Fruit fly (Drosophila melanogaster) S2 (cell line): ENCODE results near the gene Cyp4ac2.

ENCODE experiments used
- CG8478 ChIP-seq: fragments of >200 bp; optimal IDR thresholded peaks from 2 replicates; lab custom pipeline; 2018
- CTCF ChIP-seq, 2 experiments: fragments of >200 bp; optimal IDR thresholded peaks; 2 replicates each; lab custom pipeline; 2018

Gene Cyp4ac2

DNA sequence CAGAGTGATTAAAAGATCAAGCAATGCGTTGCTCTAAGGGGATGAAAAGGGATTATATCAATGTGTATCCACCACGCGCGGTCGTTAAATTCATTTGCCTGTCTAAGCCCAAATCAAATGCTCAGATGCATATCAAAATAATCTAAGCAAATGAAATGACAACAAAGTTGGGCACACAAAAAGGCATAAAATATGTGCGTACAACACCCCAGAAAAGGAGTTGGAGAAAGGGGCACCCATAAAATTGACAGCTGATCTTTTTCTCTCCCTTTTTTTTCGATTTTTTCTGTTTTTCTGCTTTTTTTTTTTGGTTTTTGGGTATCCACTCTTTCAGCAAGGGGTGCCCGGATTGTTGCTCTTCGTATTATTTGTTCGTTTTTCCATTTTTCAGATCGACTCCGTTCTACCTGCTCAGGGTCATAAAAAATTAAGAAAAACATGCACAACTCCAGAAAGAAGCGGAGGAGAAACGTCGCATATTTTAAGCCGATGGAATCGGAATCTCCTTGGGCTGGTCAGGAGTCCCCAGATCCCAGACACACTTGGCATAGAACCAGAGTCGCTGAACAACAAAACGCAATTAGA is 31.4 kb upstream of the Cyp4ac2 start:
- TF ChIP-seq CG8478 (lab: Kevin White, UChicago) (no peak), CTCF (optimal IDR thresholded peaks at IDR 0.05; lab: Kevin White, UChicago) (no peak)

DNA sequence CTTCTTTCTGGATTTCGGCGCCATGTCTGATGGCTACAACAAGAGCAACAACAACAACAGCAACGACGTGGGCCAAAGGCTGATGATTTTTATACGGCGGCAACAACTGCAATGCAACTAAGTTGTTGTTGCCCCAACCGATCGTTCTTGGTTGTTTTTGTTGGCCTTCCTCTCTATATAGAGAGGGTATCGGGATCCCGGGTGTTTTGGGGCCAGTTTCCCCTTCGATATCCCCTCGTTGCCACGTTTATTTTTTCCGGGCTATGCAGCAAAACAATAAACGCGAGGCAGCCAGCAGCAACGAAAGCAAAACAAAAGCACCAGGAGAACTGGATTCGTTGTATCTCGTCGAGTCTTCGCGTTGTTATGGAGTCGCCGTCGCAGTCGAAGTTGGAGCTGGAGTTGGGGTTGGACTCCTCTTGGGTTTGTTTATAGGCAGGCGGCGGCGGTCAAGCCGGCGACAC is 29.8 kb upstream of the Cyp4ac2 start:
- TF ChIP-seq CG8478 (lab: Kevin White, UChicago) (no peak), CTCF (optimal IDR thresholded peaks at IDR 0.05; lab: Kevin White, UChicago) (no peak)

DNA sequence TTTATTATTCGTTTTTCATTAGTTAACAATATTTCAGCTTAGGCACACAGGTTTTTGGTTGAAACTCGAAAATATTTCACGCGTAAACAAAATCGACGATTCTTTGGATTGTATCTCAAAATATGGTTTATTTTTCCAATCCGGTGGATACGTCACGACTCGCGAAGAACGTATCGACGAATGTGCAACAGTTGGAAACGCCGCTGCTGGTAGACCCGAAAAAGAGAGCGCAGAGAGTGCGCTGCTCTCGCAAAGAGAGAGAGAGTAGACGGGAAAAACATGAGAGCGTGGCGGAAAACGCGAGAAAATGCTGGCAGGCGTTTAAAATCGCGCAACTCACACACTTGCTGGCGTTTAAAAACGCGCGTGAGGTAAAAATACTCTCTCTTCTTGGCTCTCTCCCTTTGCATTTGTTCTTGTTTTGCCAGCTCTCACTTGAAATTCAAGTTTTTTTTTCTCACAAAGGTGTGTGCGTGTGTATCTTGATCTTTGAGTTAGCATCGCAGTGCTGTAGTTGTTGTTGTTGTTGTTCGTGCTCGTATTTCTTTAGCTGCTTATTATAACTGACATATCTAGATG is 28.9 kb upstream of the Cyp4ac2 start:
- TF ChIP-seq CG8478 (lab: Kevin White, UChicago) (no peak), CTCF (optimal IDR thresholded peaks at IDR 0.05; lab: Kevin White, UChicago) (no peak)

DNA sequence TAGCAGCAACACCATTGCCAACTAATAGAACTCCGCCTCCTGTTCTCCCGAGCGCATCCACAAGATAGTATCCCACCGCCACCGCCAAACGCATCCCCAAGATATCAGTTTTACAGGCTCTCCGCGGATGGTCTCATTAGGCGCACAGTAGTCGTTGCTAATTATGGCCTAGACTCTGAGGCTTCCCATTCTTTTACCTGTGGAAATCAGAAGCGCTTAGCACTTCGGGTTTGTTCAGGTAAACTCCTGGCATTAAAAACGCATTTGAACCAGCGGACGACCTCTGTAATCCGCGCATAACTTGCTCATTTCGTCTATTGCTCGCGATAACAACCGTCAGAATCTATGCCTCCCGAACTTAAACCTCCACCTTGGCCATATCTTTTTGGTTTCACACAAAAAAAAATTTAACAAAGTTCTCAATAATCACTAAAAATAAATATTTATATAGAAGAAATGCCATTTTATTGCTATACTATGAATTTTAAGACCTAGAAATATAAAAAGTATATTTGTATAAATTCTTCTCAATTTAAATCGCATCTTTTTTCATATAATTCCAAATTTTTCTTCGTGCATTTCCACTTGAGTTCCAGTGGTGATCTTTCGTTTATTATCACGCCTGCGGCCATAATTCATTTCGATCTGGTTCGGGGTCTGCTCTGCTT is 28.2 kb upstream of the Cyp4ac2 start:
- TF ChIP-seq CTCF (optimal IDR thresholded peaks at IDR 0.05; lab: Kevin White, UChicago) (no peak), CG8478 (lab: Kevin White, UChicago) (no peak)

DNA sequence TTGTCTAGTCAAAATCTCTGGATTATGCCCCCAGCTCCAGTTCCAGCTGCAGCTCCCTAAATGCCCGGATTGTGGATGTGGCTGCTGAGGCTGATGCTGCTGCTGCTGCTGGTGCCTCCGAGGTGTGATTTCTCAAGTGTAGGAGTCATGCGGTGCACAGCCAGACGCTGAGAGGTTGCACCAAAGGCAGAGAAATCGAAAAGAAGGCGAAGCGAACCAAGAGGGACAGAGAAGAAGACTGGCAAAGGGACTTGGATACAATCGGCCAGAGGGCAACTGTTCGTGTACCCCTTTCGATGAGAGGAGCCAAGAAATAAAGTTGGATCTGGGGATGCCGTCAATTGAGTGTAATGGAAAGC is 27.6 kb upstream of the Cyp4ac2 start:
- no peak for TF ChIP-seq CG8478 (lab: Kevin White, UChicago)
- no peak for TF ChIP-seq CTCF (optimal IDR thresholded peaks at IDR 0.05; lab: Kevin White, UChicago)

DNA sequence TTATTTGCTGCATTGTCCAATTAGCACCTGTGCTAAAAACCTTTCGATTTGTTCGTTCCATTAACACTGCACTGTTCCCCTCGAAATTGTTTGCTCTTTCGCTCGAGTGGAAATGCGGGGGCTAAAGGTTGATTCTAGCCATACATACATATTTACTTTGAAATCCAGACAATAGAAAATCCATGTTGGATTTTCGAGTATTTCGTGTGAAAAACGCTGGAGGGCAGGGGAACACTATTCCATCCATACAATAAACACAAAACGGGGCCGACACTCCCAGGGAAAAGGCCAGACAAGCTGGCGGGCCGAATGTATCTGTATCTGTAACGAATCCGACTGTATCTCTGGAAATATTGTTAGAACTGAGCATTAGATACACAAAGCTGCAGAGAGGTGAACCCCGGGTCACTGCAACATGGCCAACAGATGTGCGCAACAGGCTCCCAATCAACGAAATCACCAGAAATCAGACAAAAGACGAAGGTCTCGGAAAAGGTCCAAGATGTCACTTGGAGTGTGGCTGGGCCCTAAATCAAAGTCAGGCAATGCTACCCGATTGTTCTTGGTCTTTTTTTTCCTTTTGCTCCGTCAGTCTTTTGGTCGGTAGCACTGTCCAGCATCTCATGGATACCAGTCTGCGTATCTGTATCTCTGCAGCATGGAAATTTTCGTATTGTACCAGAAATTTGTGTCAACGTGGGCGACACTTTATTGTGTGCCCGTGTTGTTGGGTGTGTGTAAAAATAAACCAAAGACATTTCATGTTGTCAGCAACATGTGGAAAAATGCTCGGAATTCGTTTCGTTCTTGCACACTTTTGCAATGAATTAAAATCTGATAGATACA is 26.5 kb upstream of the Cyp4ac2 start:
- TF ChIP-seq CTCF (optimal IDR thresholded peaks at IDR 0.05; lab: Kevin White, UChicago) (no peak), CG8478 (lab: Kevin White, UChicago) (no peak)

DNA sequence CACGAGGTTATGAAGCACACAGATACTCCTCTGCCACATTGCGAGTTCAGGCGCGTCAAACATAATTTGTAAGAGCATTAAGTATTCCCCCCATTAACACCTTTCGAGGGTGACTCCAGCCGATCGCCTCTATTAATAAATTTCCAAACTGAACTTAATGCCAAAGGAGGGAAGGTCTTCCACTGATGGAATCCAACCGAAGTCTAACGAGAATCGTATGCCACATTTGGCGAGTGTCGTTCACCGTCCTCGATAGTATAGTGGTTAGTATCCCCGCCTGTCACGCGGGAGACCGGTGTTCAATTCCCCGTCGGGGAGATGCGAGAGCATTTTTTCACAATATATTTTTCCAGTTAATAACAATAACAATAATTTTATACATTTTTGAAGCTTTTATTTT is 25.7 kb upstream of the Cyp4ac2 start:
- no peak for TF ChIP-seq CTCF (optimal IDR thresholded peaks at IDR 0.05; lab: Kevin White, UChicago)

DNA sequence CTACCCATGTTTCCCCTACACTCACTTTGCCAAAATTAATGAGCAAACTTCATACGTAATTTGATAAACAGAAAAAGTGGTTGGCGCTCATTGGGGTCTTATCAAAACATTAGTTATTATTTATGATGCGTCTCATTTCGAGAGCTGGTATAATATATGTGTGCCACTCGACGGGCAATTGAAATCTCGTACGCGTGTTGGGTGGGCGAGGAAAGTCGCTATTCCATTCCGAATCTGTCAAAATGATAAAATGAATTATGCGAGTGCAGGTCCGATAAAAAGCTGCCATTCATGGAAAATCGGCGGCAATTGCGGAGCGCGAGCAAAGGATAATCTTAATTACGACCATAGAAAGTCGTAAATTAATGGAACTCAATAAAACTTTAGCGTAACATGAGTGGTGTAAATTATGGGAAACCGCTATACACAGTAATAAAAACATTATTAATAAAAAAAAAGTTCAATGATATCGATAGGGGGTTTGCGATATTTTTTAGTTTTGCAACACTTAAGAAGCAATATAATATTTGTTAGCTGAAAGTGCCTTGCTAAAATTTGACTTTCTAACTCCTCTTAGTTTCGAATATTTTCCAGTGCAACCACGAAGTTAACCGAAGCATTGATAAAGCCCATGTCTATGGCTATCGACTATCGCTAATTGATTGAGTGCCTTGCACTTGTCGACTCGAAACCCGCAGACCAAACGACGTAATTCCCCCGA is 23.8 kb upstream of the Cyp4ac2 start:
- TF ChIP-seq CTCF (optimal IDR thresholded peaks at IDR 0.05; lab: Kevin White, UChicago) (no peak), CG8478 (lab: Kevin White, UChicago) (no peak)

DNA sequence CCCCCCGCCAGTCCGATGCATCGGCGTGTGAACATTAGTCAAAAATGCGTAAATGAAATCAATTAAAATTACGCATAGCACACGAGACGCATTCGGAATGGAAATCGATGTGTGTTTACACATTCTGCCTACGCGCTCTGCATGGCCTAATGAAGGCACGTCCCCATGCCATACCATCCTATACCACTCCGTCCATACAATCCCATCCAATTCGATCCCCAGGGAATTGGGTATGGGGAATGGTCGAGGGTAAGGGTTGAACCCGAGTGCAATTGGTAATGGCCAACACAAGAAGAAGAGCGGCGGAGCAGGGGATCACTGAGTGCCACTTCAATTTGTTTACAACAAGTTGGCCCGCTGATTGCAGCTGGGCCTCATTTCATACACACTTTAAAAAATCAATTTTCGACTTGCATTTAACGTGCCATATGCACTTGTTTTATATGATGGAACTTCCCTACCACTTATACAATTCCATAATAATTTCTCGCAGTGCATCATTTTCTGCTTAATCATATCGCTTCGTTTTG is 20.8 kb upstream of the Cyp4ac2 start:
- TF ChIP-seq CTCF (optimal IDR thresholded peaks at IDR 0.05; lab: Kevin White, UChicago) (no peak), CG8478 (lab: Kevin White, UChicago) (no peak)

DNA sequence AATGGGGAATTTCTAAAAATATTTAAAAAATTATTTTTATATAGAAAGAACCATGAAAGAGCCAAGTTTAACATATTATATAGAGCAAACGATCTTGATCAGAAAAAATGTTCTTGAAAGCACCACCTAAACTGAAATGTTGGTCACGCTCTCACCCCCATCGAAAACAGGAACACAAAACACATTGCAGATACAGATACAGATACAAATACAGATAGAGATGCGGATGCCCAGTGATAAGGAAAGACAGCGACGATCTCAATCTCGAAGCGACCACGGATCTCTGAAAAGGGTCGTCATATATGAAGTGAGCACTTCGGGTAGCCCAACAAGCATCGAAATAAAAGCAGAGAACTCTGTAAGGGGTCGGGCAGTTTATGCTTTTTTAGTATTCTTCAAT is 18.8 kb upstream of the Cyp4ac2 start:
- no peak for TF ChIP-seq CTCF (optimal IDR thresholded peaks at IDR 0.05; lab: Kevin White, UChicago)
- TF ChIP-seq CG8478 (lab: Kevin White, UChicago): no peak

DNA sequence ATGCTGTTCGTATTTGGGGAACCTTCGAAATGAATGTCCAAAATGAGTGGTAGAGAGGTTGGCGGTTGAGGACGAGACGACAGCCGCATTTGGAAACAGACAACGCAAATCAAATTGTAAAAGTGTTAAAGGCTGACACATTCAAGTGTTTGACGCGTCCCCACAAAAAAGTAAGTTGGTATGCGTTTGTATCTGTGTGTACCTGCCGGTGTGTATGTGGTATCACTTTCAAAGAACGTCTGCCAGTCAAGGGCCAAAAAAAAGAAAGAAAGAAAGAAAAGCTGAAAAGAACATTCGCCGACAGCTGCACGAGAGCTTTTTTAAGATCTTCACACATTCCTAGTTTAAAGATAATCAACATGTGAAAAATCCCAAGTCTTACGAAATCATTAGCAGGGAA is 18.4 kb upstream of the Cyp4ac2 start:
- TF ChIP-seq CG8478 (lab: Kevin White, UChicago) (no peak), CTCF (optimal IDR thresholded peaks at IDR 0.05; lab: Kevin White, UChicago) (no peak)

DNA sequence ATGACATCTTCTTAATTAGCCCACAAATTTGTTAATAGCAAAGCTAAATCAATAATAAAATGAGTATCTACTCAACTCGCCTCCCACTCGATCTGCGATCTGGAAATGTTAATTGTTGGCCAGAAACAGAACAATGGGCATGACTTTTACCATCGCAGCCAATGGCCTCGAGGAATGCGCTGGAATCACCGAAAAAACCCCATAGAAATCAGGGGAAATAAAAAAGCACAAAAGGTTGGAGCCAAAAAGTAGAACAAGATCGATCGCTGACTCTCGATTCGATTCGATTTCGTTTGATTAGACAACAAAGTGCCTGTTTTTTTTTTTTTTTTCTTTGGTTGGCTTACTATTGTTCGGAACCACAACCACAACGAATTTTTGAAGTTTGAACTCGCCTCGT is 17.6 kb upstream of the Cyp4ac2 start:
- no peak for TF ChIP-seq CTCF (optimal IDR thresholded peaks at IDR 0.05; lab: Kevin White, UChicago)
- TF ChIP-seq CG8478 (lab: Kevin White, UChicago): no peak

DNA sequence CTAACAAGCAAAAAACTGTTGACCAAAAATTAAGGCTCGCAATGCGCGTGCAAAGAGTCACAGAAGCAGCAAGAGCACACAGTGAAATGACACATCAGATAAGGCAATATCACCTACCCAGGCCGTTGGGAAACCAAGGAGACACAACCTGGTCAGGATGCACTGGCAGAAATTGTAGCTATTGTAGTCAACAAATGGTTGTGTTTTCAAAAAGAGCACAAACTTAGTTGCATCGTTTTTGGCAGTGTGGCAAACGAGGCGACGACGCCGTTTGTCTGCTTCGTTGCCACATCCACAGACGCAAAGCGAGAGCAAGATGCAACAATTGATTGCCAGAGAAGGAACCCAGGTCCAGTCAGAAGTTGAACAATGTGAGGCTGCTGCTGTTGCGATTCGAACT is 16.4 kb upstream of the Cyp4ac2 start:
- TF ChIP-seq CTCF (optimal IDR thresholded peaks at IDR 0.05; lab: Kevin White, UChicago) (no peak), CG8478 (lab: Kevin White, UChicago) (no peak)

DNA sequence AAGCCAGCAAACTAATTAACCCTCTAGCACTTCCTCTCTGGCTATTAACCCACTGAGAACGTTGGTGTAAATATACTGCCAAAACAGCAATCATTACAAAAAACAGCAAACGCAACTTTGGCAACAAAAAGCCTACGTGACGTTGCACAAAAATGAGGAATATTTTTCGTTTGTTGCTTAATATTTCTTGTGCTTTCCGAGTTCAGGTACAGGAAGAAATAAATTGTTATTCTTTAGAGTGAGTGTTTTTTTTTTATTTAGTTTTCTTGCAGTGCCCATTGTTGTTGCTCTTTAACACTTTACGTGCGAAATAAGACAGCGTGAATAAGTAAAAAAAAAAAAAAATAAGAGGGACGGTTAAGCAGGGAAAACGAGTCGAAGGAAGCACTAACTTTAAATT is 15.0 kb upstream of the Cyp4ac2 start:
- no peak for TF ChIP-seq CTCF (optimal IDR thresholded peaks at IDR 0.05; lab: Kevin White, UChicago)
- no peak for TF ChIP-seq CG8478 (lab: Kevin White, UChicago)
